Fruit fly (Drosophila melanogaster): Measurements from ENCODE around the gene CG4928.

Gene CG4928

dm6 chrX:16932820-16933386, 19.9 kb downstream of the CG4928 start:
- TF ChIP-seq CG15710 (tag; optimal IDR thresholded peaks at IDR 0.05), result peak; percentile 14
- peak; percentile 57; the same call in 1 of the 3 replicates for TF ChIP-seq CG4496 (GFP tag; IDR thresholded peaks at IDR 0.05)
- TF ChIP-seq CG32121 (GFP tag; IDR thresholded peaks at IDR 0.05), result 0 out of 2 replicates have a peak, but pooled peaks have one; percentile 22
- peak; percentile 41 for TF ChIP-seq CG8301 (tag; optimal IDR thresholded peaks at IDR 0.05)
- TF ChIP-seq fd96Ca (GFP tag; IDR thresholded peaks at IDR 0.05), result 0 out of 3 replicates have a peak, but pooled peaks have one; percentile 15
- TF ChIP-seq rn (GFP tag; IDR thresholded peaks at IDR 0.05), result no peak
- no peak for TF ChIP-seq Snoo (tag; optimal IDR thresholded peaks at IDR 0.05)
- TF ChIP-seq EcR (GFP tag; optimal IDR thresholded peaks at IDR 0.05), result no peak
- TF ChIP-seq Pif1B (GFP tag; optimal IDR thresholded peaks at IDR 0.05), result no peak
- TF ChIP-seq CG34367 (tag; optimal IDR thresholded peaks at IDR 0.05), result no peak
- TF ChIP-seq CG9948 (tag; optimal IDR thresholded peaks at IDR 0.05), result peak; percentile 13
- no peak for TF ChIP-seq CG14655 (GFP tag; optimal IDR thresholded peaks at IDR 0.05)
- TF ChIP-seq CG10348 (GFP tag; IDR thresholded peaks at IDR 0.05), result no peak
- TF ChIP-seq Ets98B (GFP tag; IDR thresholded peaks at IDR 0.05), result peak; percentile 38
- TF ChIP-seq D1 (tag; optimal IDR thresholded peaks at IDR 0.05), result no peak
- peak; percentile 12 for TF ChIP-seq CG8159 (tag; optimal IDR thresholded peaks at IDR 0.05)
- peak; percentile 16 for TF ChIP-seq Pif1A (GFP tag; optimal IDR thresholded peaks at IDR 0.05)
- no peak for TF ChIP-seq gl (tag; optimal IDR thresholded peaks at IDR 0.05)
- no peak for TF ChIP-seq CG13204 (GFP tag; optimal IDR thresholded peaks at IDR 0.05)
- TF ChIP-seq CG17806 (tag; optimal IDR thresholded peaks at IDR 0.05), result peak; percentile 8
- no peak for TF ChIP-seq CG12605 (GFP tag; IDR thresholded peaks at IDR 0.05)

- TF ChIP-seq CG17806 (tag; optimal IDR thresholded peaks at IDR 0.05) (no peak), CG10348 (GFP tag; IDR thresholded peaks at IDR 0.05) (no peak), Ets98B (GFP tag; IDR thresholded peaks at IDR 0.05) (no peak), Pif1B (GFP tag; optimal IDR thresholded peaks at IDR 0.05) (no peak), rn (GFP tag; IDR thresholded peaks at IDR 0.05) (no peak), CG8159 (tag; optimal IDR thresholded peaks at IDR 0.05) (no peak), CG12605 (GFP tag; IDR thresholded peaks at IDR 0.05) (no peak), EcR (GFP tag; optimal IDR thresholded peaks at IDR 0.05) (no peak), CG8301 (tag; optimal IDR thresholded peaks at IDR 0.05) (no peak), CG9948 (tag; optimal IDR thresholded peaks at IDR 0.05) (no peak), CG34367 (tag; optimal IDR thresholded peaks at IDR 0.05) (no peak), CG32121 (GFP tag; IDR thresholded peaks at IDR 0.05) (no peak), CG4496 (GFP tag; IDR thresholded peaks at IDR 0.05) (no peak)
These were observed 21.4 kb downstream of the CG4928 start for dm6 chrX:16934430-16934829.

- no peak for TF ChIP-seq Pif1A (GFP tag; optimal IDR thresholded peaks at IDR 0.05)
- no peak for TF ChIP-seq CG17806 (tag; optimal IDR thresholded peaks at IDR 0.05)
- no peak for TF ChIP-seq Ets98B (GFP tag; IDR thresholded peaks at IDR 0.05)
- no peak for TF ChIP-seq Snoo (tag; optimal IDR thresholded peaks at IDR 0.05)
- no peak for TF ChIP-seq fd96Ca (GFP tag; IDR thresholded peaks at IDR 0.05)
- TF ChIP-seq CG8159 (tag; optimal IDR thresholded peaks at IDR 0.05), result no peak
- TF ChIP-seq CG32121 (GFP tag; IDR thresholded peaks at IDR 0.05), result no peak
- no peak for TF ChIP-seq CG15710 (tag; optimal IDR thresholded peaks at IDR 0.05)
- no peak for TF ChIP-seq CG9948 (tag; optimal IDR thresholded peaks at IDR 0.05)
- TF ChIP-seq CG12605 (GFP tag; IDR thresholded peaks at IDR 0.05), result no peak
- no peak for TF ChIP-seq CG14655 (GFP tag; optimal IDR thresholded peaks at IDR 0.05)
- no peak for TF ChIP-seq CG8301 (tag; optimal IDR thresholded peaks at IDR 0.05)
- TF ChIP-seq CG34367 (tag; optimal IDR thresholded peaks at IDR 0.05), result no peak
- TF ChIP-seq Pif1B (GFP tag; optimal IDR thresholded peaks at IDR 0.05), result no peak
- TF ChIP-seq gl (tag; optimal IDR thresholded peaks at IDR 0.05), result no peak
- no peak for TF ChIP-seq CG4496 (GFP tag; IDR thresholded peaks at IDR 0.05)
- no peak for TF ChIP-seq EcR (GFP tag; optimal IDR thresholded peaks at IDR 0.05)
- no peak for TF ChIP-seq rn (GFP tag; IDR thresholded peaks at IDR 0.05)
- no peak for TF ChIP-seq CG10348 (GFP tag; IDR thresholded peaks at IDR 0.05)
These were observed 23.7 kb downstream of the CG4928 start for dm6 chrX:16936689-16937088.

dm6 chrX:16940426-16941058, 27.6 kb downstream of the CG4928 start, which contains the start of gene wus:
TSS of gene wus (minus strand) at chrX:16940873.
- peak; percentile 48; the same call in 1 of the 3 replicates for TF ChIP-seq CG4496 (GFP tag; IDR thresholded peaks at IDR 0.05)
- no peak for TF ChIP-seq Pif1A (GFP tag; optimal IDR thresholded peaks at IDR 0.05)
- peak; percentile 29 for TF ChIP-seq CG8301 (tag; optimal IDR thresholded peaks at IDR 0.05)
- peak; percentile 21 for TF ChIP-seq Snoo (tag; optimal IDR thresholded peaks at IDR 0.05)
- no peak for TF ChIP-seq CG12605 (GFP tag; IDR thresholded peaks at IDR 0.05)

- no peak for TF ChIP-seq CG10348 (GFP tag; IDR thresholded peaks at IDR 0.05)
- peak; percentile 12 for TF ChIP-seq gl (tag; optimal IDR thresholded peaks at IDR 0.05)
These were observed 29.9 kb downstream of the CG4928 start, which contains the start of the genes CG13001 and RhoGAP15B for dm6 chrX:16942735-16943514. TSS of gene CG13001 (minus strand) at chrX:16942871. TSS of gene RhoGAP15B (plus strand) at chrX:16943290.

dm6 chrX:16943515-16943850, 30.5 kb downstream of the CG4928 start:
- TF ChIP-seq EcR (GFP tag; optimal IDR thresholded peaks at IDR 0.05) (peak; percentile 50), CG14655 (GFP tag; optimal IDR thresholded peaks at IDR 0.05) (peak; percentile 23), CG12605 (GFP tag; IDR thresholded peaks at IDR 0.05) (no peak)
